Worm (Caenorhabditis elegans) whole organism, L2 larva: Measurements from ENCODE around the gene T23G5.2.

Experiments
- skn-1 ChIP-seq: sonication (generic microtip); optimal IDR thresholded peaks from 2 replicates; lab custom pipeline; 2017; ENCODE audit warnings: missing biosample characterization, missing genetic modification characterization
- ztf-4 ChIP-seq: fragments of 150-350 bp; optimal IDR thresholded peaks from 2 replicates; lab custom pipeline; 2014; ENCODE audit warnings: missing biosample characterization, missing genetic modification characterization

- TF ChIP-seq ztf-4 = no peak
- TF ChIP-seq skn-1 (tag; lab: Kevin White, UChicago) = no peak
Measured at ce11 chrIII:9277803-9278202, 41.7 kb upstream of the T23G5.2 start.
